Worm (Caenorhabditis elegans): ENCODE results near the gene C18A3.3.

- TF ChIP-seq ref-1 (GFP tag; conservative IDR thresholded peaks at IDR 0.05) = no peak
- TF ChIP-seq flt-1 (GFP tag; IDR thresholded peaks at IDR 0.05) = no peak
- no peak for TF ChIP-seq T22C8.4 (GFP tag; IDR thresholded peaks at IDR 0.05)
- no peak for TF ChIP-seq klf-2 (GFP tag; conservative IDR thresholded peaks at IDR 0.05)
- no peak for TF ChIP-seq cog-1 (tag; optimal IDR thresholded peaks at IDR 0.05)
- no peak for TF ChIP-seq ztf-29 (GFP tag; IDR thresholded peaks at IDR 0.05)
- no peak for TF ChIP-seq med-1 (GFP tag; optimal IDR thresholded peaks at IDR 0.05; ENCODE audit: insufficient read depth)
- TF ChIP-seq ztf-23 (GFP tag; IDR thresholded peaks at IDR 0.05) = no peak
- no peak for TF ChIP-seq tab-1 (GFP tag; IDR thresholded peaks at IDR 0.05)
These were observed 22.2 kb upstream of the C18A3.3 start, which contains the start of gene C25H3.3 for ce11 chrII:5693893-5694292.

Data from whole organism, midembryonic.